Fruit fly (Drosophila melanogaster) whole organism, prepupa: ENCODE results near the gene OXA1L.

Source experiments
- Blimp-1 ChIP-seq: fragments of 200-800 bp; sonication (Bioruptor generic); optimal IDR thresholded peaks from 3 replicates; lab custom pipeline; 2017; ENCODE audit warnings: missing biosample characterization, missing genetic modification characterization, mild to moderate bottlenecking, moderate library complexity, missing genetic modification reagents
- CG11762 ChIP-seq: fragments of 200-800 bp; sonication (Bioruptor generic); optimal IDR thresholded peaks from 3 replicates; lab custom pipeline; 2016; ENCODE audit warnings: missing biosample characterization, missing genetic modification characterization; ENCODE audit not compliant: insufficient read depth
- CG11902 ChIP-seq: fragments of 200-800 bp; sonication (Bioruptor generic); optimal IDR thresholded peaks from 3 replicates; lab custom pipeline; 2016; ENCODE audit warnings: missing biosample characterization, missing genetic modification characterization
- CG15336 ChIP-seq: fragments of 200-800 bp; sonication (Bioruptor generic); IDR thresholded peaks from 2 replicates; pipeline ENCODE4 v1.3.6; 2022; ENCODE audit warnings: missing biosample characterization, missing genetic modification characterization
- CG1621 ChIP-seq: fragments of 200-800 bp; sonication (Bioruptor generic); optimal IDR thresholded peaks from 3 replicates; lab custom pipeline; 2018; ENCODE audit warnings: missing biosample characterization, mild to moderate bottlenecking, missing genetic modification characterization
- CG16779 ChIP-seq: fragments of 200-800 bp; sonication (Bioruptor generic); optimal IDR thresholded peaks from 3 replicates; lab custom pipeline; 2017; ENCODE audit warnings: missing biosample characterization, mild to moderate bottlenecking, missing genetic modification characterization
- CG3032 ChIP-seq: fragments of 200-800 bp; optimal IDR thresholded peaks from 2 replicates; lab custom pipeline; 2019; ENCODE audit warnings: missing biosample characterization, mild to moderate bottlenecking, missing genetic modification characterization, moderate library complexity
- CG31627 ChIP-seq: fragments of 200-800 bp; sonication (Bioruptor generic); optimal IDR thresholded peaks from 3 replicates; lab custom pipeline; 2016; ENCODE audit warnings: missing biosample characterization, missing genetic modification characterization
- CG34406 ChIP-seq: fragments of 200-800 bp; sonication (Bioruptor generic); optimal IDR thresholded peaks from 3 replicates; lab custom pipeline; 2016; ENCODE audit warnings: missing biosample characterization, missing genetic modification characterization
- CG3919 ChIP-seq: fragments of 200-800 bp; sonication (Bioruptor generic); optimal IDR thresholded peaks from 3 replicates; lab custom pipeline; 2016; ENCODE audit warnings: missing biosample characterization, missing genetic modification characterization
- CG6163 ChIP-seq: fragments of 200-800 bp; sonication (Bioruptor generic); IDR thresholded peaks from 3 replicates; pipeline ENCODE4 v1.3.6; 2022; ENCODE audit warnings: missing biosample characterization, missing genetic modification characterization
- CG6276 ChIP-seq: fragments of 200-800 bp; sonication (Bioruptor generic); optimal IDR thresholded peaks from 2 replicates; lab custom pipeline; 2017; ENCODE audit warnings: missing biosample characterization, mild to moderate bottlenecking, missing genetic modification characterization
- CG6854 ChIP-seq: fragments of 200-800 bp; sonication (Bioruptor generic); optimal IDR thresholded peaks from 2 replicates; lab custom pipeline; 2017; ENCODE audit warnings: missing biosample characterization, mild to moderate bottlenecking, missing genetic modification characterization
- CG7368 ChIP-seq: fragments of 200-800 bp; sonication (Bioruptor generic); optimal IDR thresholded peaks from 3 replicates; lab custom pipeline; 2016; ENCODE audit warnings: missing biosample characterization, missing genetic modification characterization
- CG8119 ChIP-seq: fragments of 200-800 bp; sonication (Bioruptor generic); IDR thresholded peaks from 3 replicates; pipeline ENCODE4 v1.3.6; 2022; ENCODE audit warnings: missing biosample characterization, missing genetic modification characterization
- CG8632 ChIP-seq: fragments of 200-800 bp; sonication (Bioruptor generic); optimal IDR thresholded peaks from 3 replicates; lab custom pipeline; 2016; ENCODE audit warnings: missing biosample characterization, missing genetic modification characterization
- Eip75B ChIP-seq: fragments of 200-800 bp; sonication (Bioruptor generic); optimal IDR thresholded peaks from 3 replicates; lab custom pipeline; 2016; ENCODE audit warnings: missing biosample characterization, missing genetic modification characterization
- Eip78C ChIP-seq: fragments of 200-800 bp; sonication (Bioruptor generic); peaks from one replicate; lab custom pipeline; 2016; ENCODE audit warnings: missing biosample characterization, missing genetic modification characterization
- Eip93F ChIP-seq: fragments of 200-800 bp; sonication (Bioruptor generic); optimal IDR thresholded peaks from 2 replicates; lab custom pipeline; 2016; ENCODE audit warnings: missing biosample characterization, mild to moderate bottlenecking, missing genetic modification characterization
- Ets21C ChIP-seq: fragments of 200-800 bp; sonication (Bioruptor generic); optimal IDR thresholded peaks from 3 replicates; lab custom pipeline; 2016; ENCODE audit warnings: missing biosample characterization, missing genetic modification characterization
- Ets96B ChIP-seq: fragments of 200-800 bp; optimal IDR thresholded peaks from 2 replicates; lab custom pipeline; 2019; ENCODE audit warnings: missing biosample characterization, mild to moderate bottlenecking, missing genetic modification characterization, moderate library complexity
- Gug ChIP-seq: fragments of 200-800 bp; sonication (Bioruptor generic); IDR thresholded peaks from 2 replicates; pipeline ENCODE4 v1.3.6; 2022; ENCODE audit warnings: missing biosample characterization, missing genetic modification characterization
- Hr38 ChIP-seq: sonication (Bioruptor generic); optimal IDR thresholded peaks from 2 replicates; lab custom pipeline; 2016; ENCODE audit warnings: missing biosample characterization, missing genetic modification characterization
- Hr39 ChIP-seq: fragments of 200-800 bp; sonication (Bioruptor generic); optimal IDR thresholded peaks from 2 replicates; lab custom pipeline; 2016; ENCODE audit warnings: missing biosample characterization, missing genetic modification characterization
- Lpt ChIP-seq: fragments of 200-800 bp; sonication (Bioruptor generic); optimal IDR thresholded peaks from 3 replicates; lab custom pipeline; 2016; ENCODE audit warnings: missing biosample characterization, missing genetic modification characterization
- Met ChIP-seq: fragments of 200-800 bp; sonication (Bioruptor generic); optimal IDR thresholded peaks from 3 replicates; lab custom pipeline; 2016; ENCODE audit warnings: missing biosample characterization, missing genetic modification characterization
- OdsH ChIP-seq: fragments of 200-800 bp; sonication (Bioruptor generic); optimal IDR thresholded peaks from 3 replicates; lab custom pipeline; 2016; ENCODE audit warnings: missing biosample characterization, missing genetic modification characterization
- Smox ChIP-seq: fragments of 200-800 bp; sonication (Bioruptor generic); optimal IDR thresholded peaks from 3 replicates; lab custom pipeline; 2016; ENCODE audit warnings: missing biosample characterization, missing genetic modification characterization
- Sox102F ChIP-seq: fragments of 200-800 bp; sonication (Bioruptor generic); optimal IDR thresholded peaks from 2 replicates; lab custom pipeline; 2016; ENCODE audit warnings: missing biosample characterization, mild to moderate bottlenecking, missing genetic modification characterization
- Sox15 ChIP-seq: fragments of 200-800 bp; sonication (Bioruptor generic); optimal IDR thresholded peaks from 3 replicates; lab custom pipeline; 2016; ENCODE audit warnings: missing biosample characterization, missing genetic modification characterization
- achi ChIP-seq: fragments of 200-800 bp; sonication (Bioruptor generic); optimal IDR thresholded peaks from 3 replicates; lab custom pipeline; 2016; ENCODE audit warnings: missing biosample characterization, missing genetic modification characterization
- acj6 ChIP-seq: fragments of 200-800 bp; sonication (Bioruptor generic); optimal IDR thresholded peaks from 3 replicates; lab custom pipeline; 2016; ENCODE audit warnings: missing biosample characterization, missing genetic modification characterization
- dsx ChIP-seq: fragments of 200-800 bp; optimal IDR thresholded peaks from 3 replicates; lab custom pipeline; 2019; ENCODE audit warnings: missing biosample characterization, mild to moderate bottlenecking, missing genetic modification characterization, moderate library complexity; ENCODE audit not compliant: poor library complexity, severe bottlenecking
- eg ChIP-seq: fragments of 200-800 bp; sonication (Bioruptor generic); IDR thresholded peaks from 3 replicates; pipeline ENCODE4 v1.3.6; 2022; ENCODE audit warnings: missing biosample characterization, missing genetic modification characterization
- esn ChIP-seq: fragments of 200-800 bp; sonication (Bioruptor generic); optimal IDR thresholded peaks from 2 replicates; lab custom pipeline; 2016; ENCODE audit warnings: missing biosample characterization, mild to moderate bottlenecking, missing genetic modification characterization, moderate library complexity
- fd59A ChIP-seq: fragments of 200-800 bp; sonication (Bioruptor generic); optimal IDR thresholded peaks from 2 replicates; lab custom pipeline; 2017; ENCODE audit warnings: missing biosample characterization, mild to moderate bottlenecking, missing genetic modification characterization, missing genetic modification reagents
- fd85E ChIP-seq: fragments of 200-800 bp; sonication (Bioruptor generic); optimal IDR thresholded peaks from 3 replicates; lab custom pipeline; 2016; ENCODE audit warnings: missing biosample characterization, missing genetic modification characterization
- lz ChIP-seq: fragments of 200-800 bp; sonication (Bioruptor generic); optimal IDR thresholded peaks from 3 replicates; lab custom pipeline; 2016; ENCODE audit warnings: missing biosample characterization, missing genetic modification characterization
- net ChIP-seq: fragments of 200-800 bp; sonication (Bioruptor generic); optimal IDR thresholded peaks from 3 replicates; lab custom pipeline; 2016; ENCODE audit warnings: missing biosample characterization, missing genetic modification characterization
- pdm3 ChIP-seq: fragments of 200-800 bp; sonication (Bioruptor generic); optimal IDR thresholded peaks from 3 replicates; lab custom pipeline; 2016; ENCODE audit warnings: missing biosample characterization, missing genetic modification characterization
- salr ChIP-seq, 2 experiments: fragments of 200-800 bp; sonication (Bioruptor generic); optimal IDR thresholded peaks; 3 replicates each; lab custom pipeline; 2016 to 2018; ENCODE audit warnings: missing biosample characterization in 2 of 2, missing genetic modification characterization in 2 of 2, mild to moderate bottlenecking in 1 of 2
- spab ChIP-seq: fragments of 200-800 bp; sonication (Bioruptor generic); optimal IDR thresholded peaks from 2 replicates; lab custom pipeline; 2017; ENCODE audit warnings: missing biosample characterization, mild to moderate bottlenecking, missing genetic modification characterization, missing genetic modification reagents
- svp ChIP-seq: fragments of 200-800 bp; sonication (Bioruptor generic); peaks from one replicate; lab custom pipeline; 2016; ENCODE audit warnings: missing biosample characterization, missing genetic modification characterization
- topi ChIP-seq: fragments of 200-800 bp; sonication (Bioruptor generic); optimal IDR thresholded peaks from 3 replicates; lab custom pipeline; 2016; ENCODE audit warnings: missing biosample characterization, missing genetic modification characterization
- vri ChIP-seq: fragments of 200-800 bp; sonication (Bioruptor generic); optimal IDR thresholded peaks from 3 replicates; lab custom pipeline; 2016; ENCODE audit warnings: missing biosample characterization, mild to moderate bottlenecking, missing genetic modification characterization

The OXA1L gene

DNA sequence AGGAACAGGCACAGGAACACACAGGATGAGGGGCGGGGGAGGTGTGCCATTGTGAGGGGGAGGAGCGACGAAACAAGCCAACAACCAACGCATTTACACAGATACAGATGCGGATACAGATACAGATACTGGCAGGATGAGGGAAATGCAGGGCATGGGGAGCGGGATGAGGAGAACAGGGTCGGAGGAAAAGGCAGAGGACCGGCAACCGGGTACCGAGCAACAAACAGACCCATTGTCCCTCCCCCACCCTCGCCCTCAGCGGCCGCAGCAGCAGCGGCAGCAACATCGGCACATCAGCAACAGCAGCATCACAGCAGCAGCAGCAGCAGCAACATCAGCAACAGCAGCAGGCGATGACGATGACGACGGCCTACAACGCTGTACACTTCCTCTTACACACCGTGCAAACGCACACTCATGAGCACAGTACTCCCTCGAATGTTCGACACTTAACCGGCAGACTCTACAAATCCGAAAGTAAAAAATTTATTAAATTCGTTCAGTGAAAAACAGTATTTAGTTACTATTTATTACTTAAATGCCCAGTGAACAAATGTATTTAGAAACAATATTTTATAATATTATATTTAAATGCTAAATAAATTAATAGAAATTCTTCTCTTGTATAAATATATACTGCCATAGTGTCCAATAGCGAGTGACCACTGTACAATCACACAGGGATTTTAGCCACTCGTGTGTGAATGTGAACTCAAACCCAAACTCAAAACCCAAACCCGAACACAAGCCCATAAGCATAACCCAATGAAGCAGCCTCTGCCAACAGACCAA is 30.7 kb downstream of the OXA1L start (continued):
- peak; percentile 85 for TF ChIP-seq CG16779
- peak; percentile 92 for TF ChIP-seq CG8632 (GFP tag; lab: Kevin White, UChicago)
- TF ChIP-seq CG11902 (GFP tag; lab: Kevin White, UChicago) = peak; percentile 93
- peak; percentile 95 for TF ChIP-seq CG3032 (tag; lab: Kevin White, UChicago)
- peak; percentile 83 for TF ChIP-seq Gug (GFP tag; lab: Robert Waterston, UW)
- TF ChIP-seq Sox102F = peak; percentile 80
- TF ChIP-seq Ets96B (tag; lab: Kevin White, UChicago) = peak; percentile 94
- TF ChIP-seq fd85E = peak; percentile 19
- peak; percentile 87 for TF ChIP-seq Met (GFP tag; lab: Kevin White, UChicago)
- TF ChIP-seq Hr39 (GFP tag; lab: Kevin White, UChicago) = peak; percentile 80
- TF ChIP-seq Blimp-1 (GFP tag; lab: Kevin White, UChicago) = peak; percentile 94
- TF ChIP-seq esn (GFP tag; lab: Kevin White, UChicago) = peak; percentile 93
- peak; percentile 59 for TF ChIP-seq Eip75B
- TF ChIP-seq, all 60 proteins: peak for 59

DNA sequence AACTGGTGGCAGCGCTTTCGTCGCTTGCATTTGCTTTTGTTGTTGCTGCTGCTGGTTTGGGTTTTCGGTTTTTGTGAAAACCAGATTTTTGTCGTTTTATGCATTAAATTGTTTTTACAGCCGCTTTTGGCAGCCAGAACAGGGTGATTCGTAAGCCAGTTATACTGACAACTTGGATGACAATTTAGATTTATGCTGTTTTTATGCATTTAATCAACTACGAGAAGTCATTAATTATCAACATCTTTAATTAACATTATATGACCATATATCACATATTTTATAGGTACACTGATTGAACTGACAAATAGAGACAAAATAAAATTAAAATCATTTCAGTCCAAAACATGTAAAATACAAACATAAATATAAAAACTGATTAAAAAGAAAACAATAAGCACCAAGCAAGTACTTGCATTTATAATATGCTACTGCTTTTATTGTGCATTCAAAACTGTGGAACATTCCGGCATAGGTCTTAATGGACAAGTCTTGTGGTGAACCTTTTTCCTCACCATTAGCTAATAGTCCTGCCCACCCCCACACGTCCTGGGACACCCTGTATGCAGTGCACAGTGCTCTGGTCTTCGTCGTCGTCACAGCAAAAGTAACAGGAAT is 31.4 kb downstream of the OXA1L start:
- TF ChIP-seq achi (GFP tag; lab: Kevin White, UChicago) = peak; percentile 85
- peak; percentile 93 for TF ChIP-seq net (GFP tag; lab: Kevin White, UChicago)
- peak; percentile 77 for TF ChIP-seq CG16779
- TF ChIP-seq CG34406 (GFP tag; lab: Kevin White, UChicago) = peak; percentile 90
- TF ChIP-seq Sox102F = peak; percentile 85
- peak; percentile 74 for TF ChIP-seq Blimp-1 (GFP tag; lab: Kevin White, UChicago)
- TF ChIP-seq CG1621 (tag; lab: Kevin White, UChicago) = peak; percentile 66
- peak; percentile 90 for TF ChIP-seq Eip75B
- peak; percentile 72 for TF ChIP-seq dsx (GFP tag; lab: Kevin White, UChicago)
- peak; percentile 84 for TF ChIP-seq CG3032 (tag; lab: Kevin White, UChicago)
- TF ChIP-seq OdsH (GFP tag; lab: Kevin White, UChicago) = peak; percentile 92
- peak; percentile 26 for TF ChIP-seq CG6854 (GFP tag; lab: Kevin White, UChicago)
- TF ChIP-seq Hr38 = no peak
- TF ChIP-seq salr (GFP tag; optimal IDR thresholded peaks at IDR 0.05; lab: Kevin White, UChicago) = peak; percentile 50 to 96
- TF ChIP-seq CG11762 (GFP tag; lab: Kevin White, UChicago) = peak; percentile 83
- peak; percentile 91 for TF ChIP-seq acj6 (GFP tag; lab: Kevin White, UChicago)
- TF ChIP-seq CG8632 (GFP tag; lab: Kevin White, UChicago) = peak; percentile 87
- TF ChIP-seq vri (GFP tag; lab: Kevin White, UChicago) = peak; percentile 70
- TF ChIP-seq Smox (GFP tag; lab: Kevin White, UChicago) = peak; percentile 93
- peak; percentile 91 for TF ChIP-seq fd59A (GFP tag; lab: Kevin White, UChicago)
- peak; percentile 93 for TF ChIP-seq lz (GFP tag; lab: Kevin White, UChicago)
- TF ChIP-seq CG15336 = peak; percentile 74; the same call in 1 of the 2 replicates
- TF ChIP-seq Ets21C (GFP tag; lab: Kevin White, UChicago) = peak; percentile 85
- peak; percentile 84 for TF ChIP-seq Sox15 (GFP tag; lab: Kevin White, UChicago)
- peak; percentile 95 for TF ChIP-seq svp
- peak; percentile 93 for TF ChIP-seq topi
- peak; percentile 92 for TF ChIP-seq spab (GFP tag; lab: Kevin White, UChicago)
- peak; percentile 99 for TF ChIP-seq Eip78C (GFP tag; lab: Kevin White, UChicago)
- peak; percentile 73 for TF ChIP-seq eg (GFP tag; lab: Robert Waterston, UW)
- TF ChIP-seq fd85E = peak; percentile 71
- peak; percentile 86 for TF ChIP-seq Eip93F (GFP tag; lab: Kevin White, UChicago)
- peak; percentile 85 for TF ChIP-seq CG3919 (GFP tag; lab: Kevin White, UChicago)
- peak; percentile 92 for TF ChIP-seq Hr39 (GFP tag; lab: Kevin White, UChicago)
- peak; percentile 96 for TF ChIP-seq esn (GFP tag; lab: Kevin White, UChicago)
- peak; percentile 90 for TF ChIP-seq CG6276 (GFP tag; lab: Kevin White, UChicago)
- peak; percentile 81 for TF ChIP-seq Lpt (GFP tag; lab: Kevin White, UChicago)
- peak; percentile 81 for TF ChIP-seq CG8119 (GFP tag; lab: Robert Waterston, UW)
- TF ChIP-seq pdm3 = peak; percentile 88
- TF ChIP-seq CG7368 (GFP tag; lab: Kevin White, UChicago) = peak; percentile 75
- TF ChIP-seq CG31627 = peak; percentile 91
- no peak; the same call in 1 of the 2 replicates for TF ChIP-seq Gug (GFP tag; lab: Robert Waterston, UW)
- TF ChIP-seq CG6163 = peak; percentile 78; the same call in 1 of the 3 replicates
